Worm (Caenorhabditis elegans) whole organism, mixed stage, embryonic: ENCODE data around the gene C46C2.2.
"Not testable (repeated sequence)": the region's sequence is repeated elsewhere in the genome, so short reads cannot be mapped to it uniquely, and the experiment has no call there.

Experiments
- M03D4.4 ChIP-seq: sonication (generic microtip); optimal IDR thresholded peaks from 2 replicates; lab custom pipeline; 2017; ENCODE audit warnings: mild to moderate bottlenecking, missing genetic modification characterization, missing compliant biosample characterization
- bed-3 ChIP-seq: fragments of 200-800 bp; sonication (Bioruptor generic); optimal IDR thresholded peaks from 3 replicates; lab custom pipeline; 2018; ENCODE audit warnings: mild to moderate bottlenecking, missing genetic modification characterization, moderate library complexity, missing compliant biosample characterization
- ceh-43 ChIP-seq: fragments of 200-800 bp; sonication (Bioruptor generic); optimal IDR thresholded peaks from 2 replicates; lab custom pipeline; 2018; ENCODE audit warnings: mild to moderate bottlenecking, missing genetic modification characterization, moderate library complexity, missing compliant biosample characterization
- ceh-83 ChIP-seq: fragments of 200-800 bp; sonication (Bioruptor generic); optimal IDR thresholded peaks from 2 replicates; lab custom pipeline; 2018; ENCODE audit warnings: mild to moderate bottlenecking, missing genetic modification characterization, missing compliant biosample characterization
- ces-1 ChIP-seq: fragments of 150-350 bp; optimal IDR thresholded peaks from 2 replicates; lab custom pipeline; 2014; ENCODE audit warnings: missing biosample characterization, missing genetic modification reagents, missing genetic modification characterization
- cnd-1 ChIP-seq: fragments of 200-800 bp; sonication (Bioruptor generic); optimal IDR thresholded peaks from 2 replicates; lab custom pipeline; 2018; ENCODE audit warnings: mild to moderate bottlenecking, missing genetic modification characterization, missing compliant biosample characterization
- elt-3 ChIP-seq: fragments of 150-350 bp; optimal IDR thresholded peaks from 2 replicates; lab custom pipeline; 2014; ENCODE audit warnings: missing biosample characterization, missing genetic modification characterization
- flh-1 ChIP-seq: fragments of 200-800 bp; sonication (Bioruptor generic); optimal IDR thresholded peaks from 2 replicates; lab custom pipeline; 2018; ENCODE audit warnings: mild to moderate bottlenecking, missing genetic modification characterization, moderate library complexity, missing compliant biosample characterization
- ham-2 ChIP-seq: fragments of 200-800 bp; sonication (Bioruptor generic); optimal IDR thresholded peaks from 2 replicates; lab custom pipeline; 2018; ENCODE audit warnings: mild to moderate bottlenecking, missing genetic modification characterization, missing compliant biosample characterization
- hlh-1 ChIP-seq: fragments of 150-350 bp; optimal IDR thresholded peaks from 2 replicates; lab custom pipeline; 2014; ENCODE audit warnings: missing biosample characterization, missing genetic modification reagents, missing genetic modification characterization
- lin-13 ChIP-seq: fragments of 150-350 bp; optimal IDR thresholded peaks from 2 replicates; lab custom pipeline; 2014; ENCODE audit warnings: missing biosample characterization, missing genetic modification characterization
- lsy-2 ChIP-seq: fragments of 150-350 bp; optimal IDR thresholded peaks from 2 replicates; lab custom pipeline; 2014; ENCODE audit warnings: missing biosample characterization, missing genetic modification characterization
- mab-5 ChIP-seq: fragments of 150-350 bp; optimal IDR thresholded peaks from 2 replicates; lab custom pipeline; 2014; ENCODE audit warnings: missing biosample characterization, missing genetic modification characterization
- mep-1 ChIP-seq: fragments of 150-350 bp; optimal IDR thresholded peaks from 2 replicates; lab custom pipeline; 2017; ENCODE audit warnings: missing biosample characterization, missing genetic modification reagents, missing genetic modification characterization, inconsistent platforms
- nhr-12 ChIP-seq: fragments of 150-350 bp; optimal IDR thresholded peaks from 2 replicates; lab custom pipeline; 2014; ENCODE audit warnings: missing biosample characterization, missing genetic modification characterization
- nhr-2 ChIP-seq: fragments of 150-350 bp; optimal IDR thresholded peaks from 2 replicates; lab custom pipeline; 2014; ENCODE audit warnings: missing biosample characterization, missing genetic modification characterization
- nhr-237 ChIP-seq: fragments of 150-350 bp; optimal IDR thresholded peaks from 2 replicates; lab custom pipeline; 2014; ENCODE audit warnings: missing biosample characterization, missing genetic modification characterization
- nhr-28 ChIP-seq: fragments of 150-350 bp; optimal IDR thresholded peaks from 2 replicates; lab custom pipeline; 2014; ENCODE audit warnings: missing biosample characterization, missing genetic modification characterization
- nhr-76 ChIP-seq: sonication (generic microtip); optimal IDR thresholded peaks from 2 replicates; lab custom pipeline; 2017; ENCODE audit warnings: missing biosample characterization, missing genetic modification characterization
- pha-4 ChIP-seq: fragments of 150-350 bp; optimal IDR thresholded peaks from 2 replicates; lab custom pipeline; 2018; ENCODE audit warnings: missing biosample characterization, missing genetic modification reagents, missing genetic modification characterization
- sem-2 ChIP-seq: fragments of 200-800 bp; sonication (Bioruptor generic); optimal IDR thresholded peaks from 2 replicates; lab custom pipeline; 2018; ENCODE audit warnings: mild to moderate bottlenecking, missing genetic modification characterization, missing compliant biosample characterization
- sptf-1 ChIP-seq: sonication (generic microtip); optimal IDR thresholded peaks from 2 replicates; lab custom pipeline; 2017; ENCODE audit warnings: mild to moderate bottlenecking, missing genetic modification characterization, moderate library complexity, missing compliant biosample characterization
- tbx-8 ChIP-seq: fragments of 200-800 bp; sonication (Bioruptor generic); optimal IDR thresholded peaks from 2 replicates; lab custom pipeline; 2018; ENCODE audit warnings: mild to moderate bottlenecking, missing genetic modification characterization, moderate library complexity, missing compliant biosample characterization
- unc-120 ChIP-seq: sonication (generic microtip); optimal IDR thresholded peaks from 2 replicates; lab custom pipeline; 2017; ENCODE audit warnings: missing genetic modification characterization, missing compliant biosample characterization; ENCODE audit not compliant: poor library complexity, severe bottlenecking
- unc-39 ChIP-seq: fragments of 150-350 bp; optimal IDR thresholded peaks from 2 replicates; lab custom pipeline; 2014; ENCODE audit warnings: missing biosample characterization, missing genetic modification characterization
- unc-62 ChIP-seq: fragments of 150-350 bp; optimal IDR thresholded peaks from 2 replicates; lab custom pipeline; 2014; ENCODE audit warnings: missing biosample characterization, missing genetic modification reagents, missing genetic modification characterization
- zip-8 ChIP-seq: fragments of 150-350 bp; optimal IDR thresholded peaks from 2 replicates; lab custom pipeline; 2014; ENCODE audit warnings: missing biosample characterization, missing genetic modification characterization
- ztf-11 ChIP-seq: fragments of 150-350 bp; optimal IDR thresholded peaks from 2 replicates; lab custom pipeline; 2014; ENCODE audit warnings: missing biosample characterization, missing genetic modification characterization

C46C2.2 gene

ce11 chrIV:9245423-9245822, 27.9 kb downstream of the C46C2.2 start, which contains the start of gene Y11D7A.5:
Gene Y11D7A.5, minus strand, starts transcription at chrIV:9245523.
- TF ChIP-seq zip-8 (tag; lab: Kevin White, UChicago) (no peak), unc-120 (tag; lab: Kevin White, UChicago) (no peak), nhr-2 (tag; lab: Kevin White, UChicago) (no peak), lin-13 (no peak), nhr-237 (tag; lab: Kevin White, UChicago) (no peak), lsy-2 (tag; lab: Kevin White, UChicago) (no peak), unc-39 (tag; lab: Kevin White, UChicago) (no peak), bed-3 (GFP tag; lab: Kevin White, UChicago) (no peak)

- not testable (repeated sequence) for TF ChIP-seq ces-1 (GFP tag; lab: Kevin White, UChicago); sptf-1 (tag; lab: Kevin White, UChicago); tbx-8 (GFP tag; lab: Kevin White, UChicago)
- TF ChIP-seq, all 35 proteins: peak for 0; not testable (repeated sequence) for 35
These were observed 31.7 kb downstream of the C46C2.2 start, which contains the start of gene Y11D7A.7 for ce11 chrIV:9249219-9249618. Gene Y11D7A.7, plus strand, starts transcription at chrIV:9249519.

- no peak for TF ChIP-seq hlh-1
These were observed 33.6 kb downstream of the C46C2.2 start, which contains the start of gene Y11D7A.8 for ce11 chrIV:9251079-9251478. Gene Y11D7A.8, plus strand, starts transcription at chrIV:9251379.

ce11 chrIV:9256017-9256416, 38.5 kb downstream of the C46C2.2 start, which contains the start of gene Y11D7A.9:
Gene Y11D7A.9, minus strand, starts transcription at chrIV:9256117.
- no peak for TF ChIP-seq ces-1 (GFP tag; lab: Kevin White, UChicago)
- no peak for TF ChIP-seq M03D4.4
- no peak for TF ChIP-seq nhr-12
- no peak for TF ChIP-seq ceh-43 (GFP tag; lab: Kevin White, UChicago)
- no peak for TF ChIP-seq hlh-1
- TF ChIP-seq, all 35 proteins: peak for 0

ce11 chrIV:9256865-9257264, 39.3 kb downstream of the C46C2.2 start:
- TF ChIP-seq zip-8 (tag; lab: Kevin White, UChicago) (peak; percentile 88), ceh-43 (GFP tag; lab: Kevin White, UChicago) (no peak), pha-4 (tag; lab: Kevin White, UChicago) (no peak)

ce11 chrIV:9258547-9258946, 41.0 kb downstream of the C46C2.2 start:
- peak; percentile 6 for TF ChIP-seq ham-2 (GFP tag; lab: Kevin White, UChicago)
- TF ChIP-seq unc-39 (tag; lab: Kevin White, UChicago): no peak

- TF ChIP-seq tbx-8 (GFP tag; lab: Kevin White, UChicago) (no peak), lin-13 (no peak), nhr-28 (tag; lab: Kevin White, UChicago) (no peak)
- TF ChIP-seq, all 35 proteins: peak for 0
These were observed 42.2 kb downstream of the C46C2.2 start, which contains the start of gene Y11D7A.10 for ce11 chrIV:9259687-9260086. Gene Y11D7A.10, minus strand, starts transcription at chrIV:9259768.

ce11 chrIV:9260334-9260733, 42.8 kb downstream of the C46C2.2 start:
- TF ChIP-seq mab-5 (tag; lab: Kevin White, UChicago) (no peak), mep-1 (no peak), flh-1 (GFP tag; lab: Kevin White, UChicago) (no peak), ceh-83 (GFP tag; lab: Kevin White, UChicago) (no peak), nhr-237 (tag; lab: Kevin White, UChicago) (peak; percentile 3), sem-2 (GFP tag; lab: Kevin White, UChicago) (no peak), ham-2 (GFP tag; lab: Kevin White, UChicago) (no peak), elt-3 (no peak), unc-62 (GFP tag; lab: Kevin White, UChicago) (no peak), lsy-2 (tag; lab: Kevin White, UChicago) (peak; percentile 26), ceh-43 (GFP tag; lab: Kevin White, UChicago) (no peak), sptf-1 (tag; lab: Kevin White, UChicago) (no peak), lin-13 (no peak), pha-4 (tag; lab: Kevin White, UChicago) (peak; percentile 25), ztf-11 (tag; lab: Kevin White, UChicago) (no peak), zip-8 (tag; lab: Kevin White, UChicago) (no peak), bed-3 (GFP tag; lab: Kevin White, UChicago) (no peak), unc-120 (tag; lab: Kevin White, UChicago) (no peak), nhr-76 (tag; lab: Kevin White, UChicago) (no peak), nhr-28 (tag; lab: Kevin White, UChicago) (no peak), cnd-1 (tag; lab: Kevin White, UChicago) (no peak)
